Fruit fly (Drosophila melanogaster) whole organism, embryonic: ENCODE results near the gene mAChR-C.

Source experiments
- Abd-B ChIP-seq: fragments of 200-800 bp; sonication (Bioruptor generic); optimal IDR thresholded peaks from 2 replicates; lab custom pipeline; 2018; ENCODE audit warnings: missing biosample characterization, mild to moderate bottlenecking, missing genetic modification characterization, moderate library complexity
- Antp ChIP-seq: fragments of 200-800 bp; sonication (Bioruptor generic); optimal IDR thresholded peaks from 3 replicates; lab custom pipeline; 2016; ENCODE audit warnings: missing biosample characterization, missing genetic modification characterization
- BEAF-32 ChIP-seq: fragments of 200-800 bp; sonication (Bioruptor generic); optimal IDR thresholded peaks from 3 replicates; lab custom pipeline; 2017; ENCODE audit warnings: missing biosample characterization, missing genetic modification characterization, mild to moderate bottlenecking, moderate library complexity, missing genetic modification reagents
- Bgb ChIP-seq: fragments of 200-800 bp; sonication (Bioruptor generic); IDR thresholded peaks from 2 replicates; pipeline ENCODE4 v1.3.6; 2022; ENCODE audit warnings: missing biosample characterization, missing genetic modification characterization; ENCODE audit not compliant: partially characterized antibody
- CG12104 ChIP-seq: fragments of 200-800 bp; sonication (Bioruptor generic); optimal IDR thresholded peaks from 3 replicates; lab custom pipeline; 2016; ENCODE audit warnings: missing biosample characterization, missing genetic modification characterization
- CG12236 ChIP-seq: fragments of 200-800 bp; sonication (Bioruptor generic); optimal IDR thresholded peaks from 2 replicates; lab custom pipeline; 2016; ENCODE audit warnings: missing biosample characterization, missing genetic modification characterization
- CG15073 ChIP-seq: fragments of 200-800 bp; sonication (Bioruptor generic); optimal IDR thresholded peaks from 2 replicates; lab custom pipeline; 2016; ENCODE audit warnings: missing biosample characterization, missing genetic modification characterization
- CG18011 ChIP-seq: fragments of 200-800 bp; sonication (Bioruptor generic); optimal IDR thresholded peaks from 2 replicates; lab custom pipeline; 2017; ENCODE audit warnings: missing biosample characterization, missing genetic modification characterization, mild to moderate bottlenecking, moderate library complexity, missing genotype
- CG2120 ChIP-seq: fragments of 200-800 bp; sonication (Bioruptor generic); optimal IDR thresholded peaks from 3 replicates; lab custom pipeline; 2016; ENCODE audit warnings: missing biosample characterization, missing genetic modification characterization
- CG2678 ChIP-seq: fragments of 200-800 bp; sonication (Bioruptor generic); optimal IDR thresholded peaks from 3 replicates; lab custom pipeline; 2019; ENCODE audit warnings: missing biosample characterization, mild to moderate bottlenecking, missing genetic modification characterization, moderate library complexity
- CG31224 ChIP-seq: fragments of 200-800 bp; sonication (Bioruptor generic); IDR thresholded peaks from 2 replicates; pipeline ENCODE4 v1.3.6; 2022; ENCODE audit warnings: missing biosample characterization, missing genetic modification characterization
- CG32767 ChIP-seq: fragments of 200-800 bp; sonication (Bioruptor generic); IDR thresholded peaks from 2 replicates; pipeline ENCODE4 v1.3.6; 2022; ENCODE audit warnings: missing biosample characterization, missing genetic modification characterization
- CG3407 ChIP-seq: fragments of 200-800 bp; sonication (Bioruptor generic); optimal IDR thresholded peaks from 2 replicates; lab custom pipeline; 2018; ENCODE audit warnings: missing biosample characterization, mild to moderate bottlenecking, missing genetic modification characterization
- CG34422 ChIP-seq: fragments of 200-800 bp; sonication (Bioruptor generic); IDR thresholded peaks from 3 replicates; pipeline ENCODE4 v1.3.6; 2022; ENCODE audit warnings: missing biosample characterization, missing genetic modification characterization
- CG6272 ChIP-seq: fragments of 200-800 bp; sonication (Bioruptor generic); IDR thresholded peaks from 2 replicates; pipeline ENCODE4 v1.3.6; 2022; ENCODE audit warnings: missing biosample characterization, missing genetic modification characterization
- CG7745 ChIP-seq: fragments of 200-800 bp; sonication (Bioruptor generic); optimal IDR thresholded peaks from 2 replicates; lab custom pipeline; 2018; ENCODE audit warnings: missing biosample characterization, mild to moderate bottlenecking, missing genetic modification characterization, moderate library complexity
- CG8290 ChIP-seq, 3 experiments: fragments of 200-800 bp; sonication (Bioruptor generic); optimal IDR thresholded peaks; 2 replicates each; lab custom pipeline; 2016 to 2019; ENCODE audit warnings: missing biosample characterization in 3 of 3, missing genetic modification characterization in 3 of 3, mild to moderate bottlenecking in 2 of 3, moderate library complexity in 1 of 3
- CG8765 ChIP-seq: fragments of 200-800 bp; sonication (Bioruptor generic); IDR thresholded peaks from 2 replicates; pipeline ENCODE4 v1.3.6; 2022; ENCODE audit warnings: missing biosample characterization, missing genetic modification characterization
- CG9797 ChIP-seq: fragments of 200-800 bp; sonication (Bioruptor generic); optimal IDR thresholded peaks from 3 replicates; lab custom pipeline; 2018; ENCODE audit warnings: missing biosample characterization, mild to moderate bottlenecking, missing genetic modification characterization
- Dfd ChIP-seq, 2 experiments: fragments of >200 bp; optimal IDR thresholded peaks; 2 replicates each; lab custom pipeline; 2017; ENCODE audit warnings: missing biosample characterization in 2 of 2, missing genetic modification characterization in 2 of 2
- H2.0 ChIP-seq: fragments of 200-800 bp; sonication (Bioruptor generic); IDR thresholded peaks from 2 replicates; pipeline ENCODE4 v1.3.6; 2022; ENCODE audit warnings: missing biosample characterization, missing genetic modification characterization
- Hr3 ChIP-seq: fragments of 200-800 bp; sonication (Bioruptor generic); optimal IDR thresholded peaks from 3 replicates; lab custom pipeline; 2016; ENCODE audit warnings: missing biosample characterization, missing genetic modification characterization
- Myb ChIP-seq: fragments of 200-800 bp; sonication (Bioruptor generic); optimal IDR thresholded peaks from 2 replicates; lab custom pipeline; 2016; ENCODE audit warnings: missing biosample characterization, missing genetic modification characterization
- PHDP ChIP-seq: fragments of 200-800 bp; sonication (Bioruptor generic); optimal IDR thresholded peaks from 3 replicates; lab custom pipeline; 2018; ENCODE audit warnings: missing biosample characterization, mild to moderate bottlenecking, missing genetic modification characterization, moderate library complexity
- Poxn ChIP-seq: fragments of 200-800 bp; sonication (Bioruptor generic); IDR thresholded peaks from 2 replicates; pipeline ENCODE4 v1.3.6; 2022; ENCODE audit warnings: missing biosample characterization, missing genetic modification characterization
- Rx ChIP-seq: fragments of 200-800 bp; sonication (Bioruptor generic); IDR thresholded peaks from 2 replicates; pipeline ENCODE4 v1.3.6; 2022; ENCODE audit warnings: missing biosample characterization, missing genetic modification characterization
- Sry-δ ChIP-seq: fragments of 200-800 bp; sonication (Bioruptor generic); optimal IDR thresholded peaks from 2 replicates; lab custom pipeline; 2016; ENCODE audit warnings: missing biosample characterization, missing genetic modification characterization
- Trl ChIP-seq, 3 experiments: fragments of >200 bp in 2 of 3; fragments of 200-800 bp in 1 of 3; sonication (Bioruptor generic) in 1 of 3; optimal IDR thresholded peaks; 2 replicates in 1 of 3; 3 replicates in 2 of 3; lab custom pipeline; 2016 to 2017; ENCODE audit warnings: missing biosample characterization in 1 of 3, missing genetic modification characterization in 1 of 3
- Xbp1 ChIP-seq: fragments of 200-800 bp; sonication (Bioruptor generic); optimal IDR thresholded peaks from 3 replicates; lab custom pipeline; 2016; ENCODE audit warnings: missing biosample characterization, mild to moderate bottlenecking, missing genetic modification characterization
- amos ChIP-seq: fragments of 200-800 bp; sonication (Bioruptor generic); IDR thresholded peaks from 2 replicates; pipeline ENCODE4 v1.3.6; 2022; ENCODE audit warnings: missing biosample characterization, missing genetic modification characterization; ENCODE audit not compliant: partially characterized antibody
- ase ChIP-seq: fragments of 200-800 bp; sonication (Bioruptor generic); IDR thresholded peaks from 3 replicates; pipeline ENCODE4 v1.3.6; 2022; ENCODE audit warnings: missing biosample characterization, missing genetic modification characterization
- az2 ChIP-seq: fragments of 200-800 bp; sonication (Bioruptor generic); optimal IDR thresholded peaks from 3 replicates; lab custom pipeline; 2016; ENCODE audit warnings: missing biosample characterization, missing genetic modification characterization
- dan ChIP-seq: fragments of 200-800 bp; sonication (Bioruptor generic); IDR thresholded peaks from 2 replicates; pipeline ENCODE4 v1.3.6; 2022; ENCODE audit warnings: missing biosample characterization, missing genetic modification characterization
- dmrt99B ChIP-seq: fragments of 200-800 bp; sonication (Bioruptor generic); optimal IDR thresholded peaks from 2 replicates; lab custom pipeline; 2018; ENCODE audit warnings: missing biosample characterization, mild to moderate bottlenecking, missing genetic modification characterization, moderate library complexity
- emc ChIP-seq: fragments of 200-800 bp; sonication (Bioruptor generic); optimal IDR thresholded peaks from 2 replicates; lab custom pipeline; 2016; ENCODE audit warnings: missing biosample characterization, missing genetic modification characterization
- en ChIP-seq: fragments of 200-800 bp; sonication (Bioruptor generic); optimal IDR thresholded peaks from 2 replicates; lab custom pipeline; 2016; ENCODE audit warnings: missing biosample characterization, missing genetic modification characterization
- gcm2 ChIP-seq: fragments of 200-800 bp; sonication (Bioruptor generic); optimal IDR thresholded peaks from 2 replicates; lab custom pipeline; 2016; ENCODE audit warnings: missing biosample characterization, missing genetic modification characterization
- jigr1 ChIP-seq: fragments of 200-800 bp; sonication (Bioruptor generic); IDR thresholded peaks from 3 replicates; pipeline ENCODE4 v1.3.6; 2022; ENCODE audit warnings: missing biosample characterization, missing genetic modification characterization
- kah ChIP-seq: fragments of 200-800 bp; sonication (Bioruptor generic); optimal IDR thresholded peaks from 2 replicates; lab custom pipeline; 2018; ENCODE audit warnings: missing biosample characterization, mild to moderate bottlenecking, missing genetic modification characterization
- lola ChIP-seq, 3 experiments: fragments of >200 bp in 2 of 3; fragments of 200-800 bp in 1 of 3; sonication (Bioruptor generic) in 1 of 3; optimal IDR thresholded peaks; 2 replicates each; lab custom pipeline; 2017 to 2019; ENCODE audit warnings: missing biosample characterization in 3 of 3, missing genetic modification characterization in 3 of 3, mild to moderate bottlenecking in 1 of 3, moderate library complexity in 1 of 3
- org-1 ChIP-seq: fragments of 200-800 bp; sonication (Bioruptor generic); optimal IDR thresholded peaks from 2 replicates; lab custom pipeline; 2017; ENCODE audit warnings: missing biosample characterization, missing genetic modification characterization
- pb ChIP-seq: fragments of 200-800 bp; sonication (Bioruptor generic); optimal IDR thresholded peaks from 3 replicates; lab custom pipeline; 2016; ENCODE audit warnings: missing biosample characterization, missing genetic modification characterization
- pfk ChIP-seq: fragments of 200-800 bp; sonication (Bioruptor generic); optimal IDR thresholded peaks from 2 replicates; lab custom pipeline; 2018; ENCODE audit warnings: missing biosample characterization, mild to moderate bottlenecking, missing genetic modification characterization, moderate library complexity
- pho ChIP-seq: fragments of 200-800 bp; sonication (Bioruptor generic); optimal IDR thresholded peaks from 2 replicates; lab custom pipeline; 2016; ENCODE audit warnings: missing biosample characterization, missing genetic modification characterization
- psq ChIP-seq: fragments of 200-800 bp; sonication (Bioruptor generic); optimal IDR thresholded peaks from 2 replicates; lab custom pipeline; 2017; ENCODE audit warnings: missing biosample characterization, missing genetic modification characterization
- sqz ChIP-seq: fragments of 200-800 bp; sonication (Bioruptor generic); optimal IDR thresholded peaks from 3 replicates; lab custom pipeline; 2018; ENCODE audit warnings: missing biosample characterization, mild to moderate bottlenecking, missing genetic modification characterization
- tio ChIP-seq: fragments of 200-800 bp; sonication (Bioruptor generic); optimal IDR thresholded peaks from 2 replicates; lab custom pipeline; 2017; ENCODE audit warnings: missing biosample characterization, missing genetic modification characterization, inconsistent platforms
- unc-4 ChIP-seq: fragments of 200-800 bp; sonication (Bioruptor generic); IDR thresholded peaks from 2 replicates; pipeline ENCODE4 v1.3.6; 2022; ENCODE audit warnings: missing biosample characterization, missing genetic modification characterization; ENCODE audit not compliant: partially characterized antibody

The mAChR-C gene

dm6 chrX:6849178-6849956, 16.9 kb upstream of the mAChR-C start, which contains the start of the genes Cht11 and CG4558 (continued):
- peak; percentile 50; the same call in 1 of the 2 replicates for TF ChIP-seq amos (GFP tag; lab: Robert Waterston, UW)
- no peak for TF ChIP-seq gcm2 (GFP tag; lab: Kevin White, UChicago)
- TF ChIP-seq CG8290 (GFP tag; optimal IDR thresholded peaks at IDR 0.05; lab: Kevin White, UChicago): peak; percentile 62
- peak in 1 of 2 experiments; percentile 56 for TF ChIP-seq CG8290 (tag; optimal IDR thresholded peaks at IDR 0.05; lab: Kevin White, UChicago)
- no peak for TF ChIP-seq pb (GFP tag; lab: Kevin White, UChicago)
- TF ChIP-seq en (GFP tag; lab: Kevin White, UChicago): no peak
- peak; percentile 80 for TF ChIP-seq CG34422 (GFP tag; lab: Robert Waterston, UW)
- no peak for TF ChIP-seq Trl (optimal IDR thresholded peaks at IDR 0.05; lab: Kevin White, UChicago)
- TF ChIP-seq Trl (GFP tag; optimal IDR thresholded peaks at IDR 0.05; lab: Kevin White, UChicago): peak; percentile 64
- no peak for TF ChIP-seq Poxn
- TF ChIP-seq pfk (GFP tag; lab: Kevin White, UChicago): peak; percentile 23
- TF ChIP-seq Hr3 (GFP tag; lab: Kevin White, UChicago): peak; percentile 81
- TF ChIP-seq kah: peak; percentile 33
- TF ChIP-seq emc (GFP tag; lab: Kevin White, UChicago): no peak
- peak; percentile 80 for TF ChIP-seq PHDP (tag; lab: Kevin White, UChicago)
- TF ChIP-seq ase (GFP tag; lab: Robert Waterston, UW): peak; percentile 82
- peak; percentile 2 for TF ChIP-seq Myb (GFP tag; lab: Kevin White, UChicago)
- peak; percentile 82 for TF ChIP-seq Abd-B (GFP tag; lab: Kevin White, UChicago)
- peak; percentile 57; the same call in 1 of the 2 replicates for TF ChIP-seq unc-4
- peak; percentile 78 for TF ChIP-seq az2
- TF ChIP-seq CG8765: peak; percentile 77
- TF ChIP-seq pho (GFP tag; lab: Kevin White, UChicago): peak; percentile 66
- peak; percentile 75 for TF ChIP-seq H2.0
- TF ChIP-seq CG2120: peak; percentile 90
- no peak for TF ChIP-seq Dfd (GFP tag; optimal IDR thresholded peaks at IDR 0.05; lab: Kevin White, UChicago)
- 0 out of 3 replicates have a peak, but pooled peaks have one; percentile 29 for TF ChIP-seq jigr1 (GFP tag; lab: Robert Waterston, UW)
- peak; percentile 65 for TF ChIP-seq psq
- peak; percentile 41 for TF ChIP-seq CG3407 (GFP tag; lab: Kevin White, UChicago)
- peak; percentile 66 for TF ChIP-seq Rx (GFP tag; lab: Robert Waterston, UW)
- TF ChIP-seq Xbp1 (GFP tag; lab: Kevin White, UChicago): peak; percentile 87
- TF ChIP-seq dan: no peak
- TF ChIP-seq Sry-δ (GFP tag; lab: Kevin White, UChicago): peak; percentile 59
- TF ChIP-seq dmrt99B (tag; lab: Kevin White, UChicago): peak; percentile 80
- peak; percentile 25 for TF ChIP-seq Antp (GFP tag; lab: Kevin White, UChicago)
- TF ChIP-seq lola (GFP tag; optimal IDR thresholded peaks at IDR 0.05; lab: Kevin White, UChicago): peak in 1 of 3 experiments; percentile 74
- TF ChIP-seq sqz (GFP tag; lab: Kevin White, UChicago): peak; percentile 52
- peak; percentile 70 for TF ChIP-seq BEAF-32 (GFP tag; lab: Kevin White, UChicago)
- peak; percentile 26 for TF ChIP-seq org-1 (GFP tag; lab: Kevin White, UChicago)
- peak; percentile 58; the same call in 1 of the 2 replicates for TF ChIP-seq CG32767 (GFP tag; lab: Robert Waterston, UW)
- peak; percentile 88 for TF ChIP-seq CG2678
- peak; percentile 76 for TF ChIP-seq tio
- no peak for TF ChIP-seq CG7745 (tag; lab: Kevin White, UChicago)
- TF ChIP-seq Bgb (GFP tag; lab: Robert Waterston, UW): 0 out of 2 replicates have a peak, but pooled peaks have one; percentile 20
- peak; percentile 73 for TF ChIP-seq CG31224 (GFP tag; lab: Robert Waterston, UW)
- TF ChIP-seq CG9797 (GFP tag; lab: Kevin White, UChicago): peak; percentile 10
- TF ChIP-seq CG12104 (GFP tag; lab: Kevin White, UChicago): peak; percentile 52
- TF ChIP-seq CG6272 (GFP tag; lab: Robert Waterston, UW): peak; percentile 85
- TF ChIP-seq CG15073: no peak
- TF ChIP-seq CG18011 (GFP tag; lab: Kevin White, UChicago): peak; percentile 51
- TF ChIP-seq CG12236 (GFP tag; lab: Kevin White, UChicago): no peak
